Fruit fly (Drosophila melanogaster) whole organism: ENCODE data around the gene fd3F.

Source experiments
- psq ChIP-seq: fragments of >200 bp; optimal IDR thresholded peaks from 2 replicates; lab custom pipeline; 2017
- usp ChIP-seq: fragments of >200 bp; optimal IDR thresholded peaks from 2 replicates; lab custom pipeline; 2017; ENCODE audit warnings: missing biosample characterization, missing genetic modification characterization, mixed read lengths

DNA sequence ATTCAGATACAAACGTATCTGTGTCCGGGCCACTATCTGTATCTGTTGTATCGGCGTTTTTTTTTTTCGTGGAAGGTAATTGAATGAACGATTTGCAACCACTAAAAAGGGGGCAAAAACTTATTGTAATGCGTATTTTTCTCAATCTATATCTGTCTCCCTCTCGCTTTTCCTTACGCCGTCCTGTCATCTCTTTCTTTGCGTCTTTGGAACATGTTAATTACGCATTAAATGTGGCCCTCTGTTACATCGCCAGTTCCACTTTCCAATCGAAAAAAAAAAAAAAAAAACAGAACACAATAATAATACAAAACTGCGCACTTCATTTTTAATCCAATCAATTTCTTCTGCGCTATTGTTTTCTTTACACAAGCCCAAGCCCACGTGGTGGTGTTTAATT is 37.9 kb upstream of the fd3F start:
- no peak for TF ChIP-seq psq (lab: Kevin White, UChicago)
- no peak for TF ChIP-seq usp (GFP tag; lab: Kevin White, UChicago)
